Worm (Caenorhabditis elegans): ENCODE results near the gene F02C12.2.

Gene F02C12.2

DNA sequence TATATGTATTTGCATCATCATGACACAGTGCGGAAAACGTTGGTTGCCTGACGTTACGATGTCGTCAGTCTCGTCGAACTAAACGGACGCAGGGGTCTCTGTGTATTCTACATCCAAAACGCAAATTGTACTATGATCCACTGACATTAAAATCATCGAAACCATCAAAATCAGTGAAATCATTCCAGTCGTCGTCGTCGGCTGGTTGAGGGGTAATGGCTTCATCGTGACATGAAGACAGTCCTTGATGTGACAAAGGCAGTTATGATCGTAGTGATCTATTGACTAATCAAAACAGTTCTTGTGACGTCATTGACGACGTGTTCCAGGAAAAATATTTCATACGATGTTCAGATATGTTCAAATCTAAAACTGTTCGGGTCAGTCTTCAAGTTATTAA, 41.4 kb downstream of the F02C12.2 start (continued):
- no peak for TF ChIP-seq mep-1 (tag; optimal IDR thresholded peaks at IDR 0.05)
- TF ChIP-seq D1046.2 (GFP tag; IDR thresholded peaks at IDR 0.05) = no peak
- TF ChIP-seq madf-9 (GFP tag; conservative IDR thresholded peaks at IDR 0.05) = no peak
- no peak for TF ChIP-seq nhr-10 (tag; optimal IDR thresholded peaks at IDR 0.05)
- no peak for TF ChIP-seq Y105C5A.15 (GFP tag; IDR thresholded peaks at IDR 0.05)
- TF ChIP-seq attf-4 (tag; optimal IDR thresholded peaks at IDR 0.05) = no peak
- TF ChIP-seq zip-11 (GFP tag; IDR thresholded peaks at IDR 0.05) = no peak
- TF ChIP-seq dpl-1 (GFP tag; optimal IDR thresholded peaks at IDR 0.05) = no peak
- TF ChIP-seq nhr-28 (tag; optimal IDR thresholded peaks at IDR 0.05) = peak; percentile 60
- no peak for TF ChIP-seq arid-1 (GFP tag; conservative IDR thresholded peaks at IDR 0.05)
- no peak for TF ChIP-seq lim-7 (GFP tag; IDR thresholded peaks at IDR 0.05)
- no peak for TF ChIP-seq unc-62 (GFP tag; optimal IDR thresholded peaks at IDR 0.05 in 1 of 2)
- no peak for TF ChIP-seq unc-62 (tag; optimal IDR thresholded peaks at IDR 0.05)
- no peak for TF ChIP-seq R02D3.7 (tag; optimal IDR thresholded peaks at IDR 0.05)
- no peak for TF ChIP-seq duxl-1 (tag; optimal IDR thresholded peaks at IDR 0.05; ENCODE audit: poor library complexity)

ce11 chrX:13356469-13356868, 42.7 kb downstream of the F02C12.2 start:
- TF ChIP-seq dve-1 (tag; optimal IDR thresholded peaks at IDR 0.05; ENCODE audit: insufficient read depth) (peak; percentile 92), lim-7 (GFP tag; IDR thresholded peaks at IDR 0.05) (no peak), dpl-1 (GFP tag; optimal IDR thresholded peaks at IDR 0.05) (no peak), attf-4 (tag; optimal IDR thresholded peaks at IDR 0.05) (no peak), F49E8.2 (tag; optimal IDR thresholded peaks at IDR 0.05; ENCODE audit: borderline replicate concordance) (no peak), mxl-3 (GFP tag; optimal IDR thresholded peaks at IDR 0.05) (peak; percentile 97), nhr-42 (GFP tag; IDR thresholded peaks at IDR 0.05) (no peak), T20F7.1 (GFP tag; optimal IDR thresholded peaks at IDR 0.05) (no peak), aha-1 (tag) (peak; percentile 100), spr-3 (GFP tag; optimal IDR thresholded peaks at IDR 0.05) (no peak), unc-62 (GFP tag; optimal IDR thresholded peaks at IDR 0.05 in 1 of 2) (peak in 1 of 2 experiments; percentile 67), unc-62 (tag; optimal IDR thresholded peaks at IDR 0.05) (no peak), ztf-7 (tag; optimal IDR thresholded peaks at IDR 0.05) (no peak), sdz-12 (GFP tag; optimal IDR thresholded peaks at IDR 0.05) (no peak), nhr-25 (tag; optimal IDR thresholded peaks at IDR 0.05; ENCODE audit: borderline replicate concordance, insufficient read depth) (peak; percentile 83), madf-9 (GFP tag; conservative IDR thresholded peaks at IDR 0.05) (no peak; the same call in 1 of the 2 replicates), lin-39 (tag; optimal IDR thresholded peaks at IDR 0.05) (no peak), ama-1 (optimal IDR thresholded peaks at IDR 0.05) (no peak), ceh-20 (GFP tag; IDR thresholded peaks at IDR 0.05) (peak; percentile 76), ztf-11 (tag; optimal IDR thresholded peaks at IDR 0.05) (no peak), F44E2.7 (GFP tag; IDR thresholded peaks at IDR 0.05) (no peak), D1046.2 (GFP tag; IDR thresholded peaks at IDR 0.05) (no peak), egl-27 (tag; optimal IDR thresholded peaks at IDR 0.05) (no peak), nhr-237 (tag; optimal IDR thresholded peaks at IDR 0.05) (no peak), nhr-10 (tag; optimal IDR thresholded peaks at IDR 0.05) (peak; percentile 78), daf-12 (tag; optimal IDR thresholded peaks at IDR 0.05) (no peak), nhr-102 (tag; optimal IDR thresholded peaks at IDR 0.05) (peak; percentile 57), zip-2 (tag; optimal IDR thresholded peaks at IDR 0.05) (no peak), fos-1 (tag; optimal IDR thresholded peaks at IDR 0.05) (no peak), T26A8.4 (GFP tag; IDR thresholded peaks at IDR 0.05) (0 out of 2 replicates have a peak, but pooled peaks have one; percentile 40), lin-38 (GFP tag; IDR thresholded peaks at IDR 0.05) (no peak), Y75B8A.6 (GFP tag; IDR thresholded peaks at IDR 0.05) (no peak), mes-2 (tag; optimal IDR thresholded peaks at IDR 0.05; ENCODE audit: poor library complexity, severe bottlenecking) (peak; percentile 46), ces-1 (GFP tag; optimal IDR thresholded peaks at IDR 0.05) (no peak), pha-4 (GFP tag; IDR thresholded peaks at IDR 0.05) (no peak), pha-4 (tag; optimal IDR thresholded peaks at IDR 0.05) (no peak), Y105C5A.15 (GFP tag; IDR thresholded peaks at IDR 0.05) (no peak), mep-1 (tag; optimal IDR thresholded peaks at IDR 0.05) (peak; percentile 80), jun-1 (tag; optimal IDR thresholded peaks at IDR 0.05) (no peak), pqm-1 (tag; optimal IDR thresholded peaks at IDR 0.05) (no peak), fkh-10 (GFP tag; optimal IDR thresholded peaks at IDR 0.05) (no peak), Y48G9A.11 (GFP tag; IDR thresholded peaks at IDR 0.05) (no peak), mxl-2 (GFP tag; conservative IDR thresholded peaks at IDR 0.05) (peak; percentile 77; the same call in 1 of the 2 replicates), lir-3 (tag; optimal IDR thresholded peaks at IDR 0.05) (no peak), vab-7 (GFP tag; IDR thresholded peaks at IDR 0.05) (no peak)

Data from whole organism, L4 larva.